Fruit fly (Drosophila melanogaster) whole organism, embryonic: Measurements from ENCODE around the gene hook.

Experiments used
- ATbp ChIP-seq: fragments of 200-800 bp; sonication (Bioruptor generic); optimal IDR thresholded peaks from 2 replicates; lab custom pipeline; 2017; ENCODE audit warnings: missing biosample characterization, mild to moderate bottlenecking, missing genetic modification characterization, missing genetic modification reagents
- Blimp-1 ChIP-seq: fragments of 200-800 bp; sonication (Bioruptor generic); optimal IDR thresholded peaks from 3 replicates; lab custom pipeline; 2018; ENCODE audit warnings: missing biosample characterization, missing genetic modification characterization, mild to moderate bottlenecking, moderate library complexity, missing genetic modification reagents
- CG1024 ChIP-seq: fragments of 200-800 bp; sonication (Bioruptor generic); IDR thresholded peaks from 2 replicates; pipeline ENCODE4 v1.3.6; 2022; ENCODE audit warnings: missing biosample characterization, missing genetic modification characterization
- CG12659 ChIP-seq: fragments of 200-800 bp; sonication (Bioruptor generic); optimal IDR thresholded peaks from 3 replicates; lab custom pipeline; 2017; ENCODE audit warnings: mild to moderate bottlenecking, missing biosample characterization, missing genetic modification reagents, missing genetic modification characterization
- CG13287 ChIP-seq: fragments of 200-800 bp; sonication (Bioruptor generic); IDR thresholded peaks from 2 replicates; pipeline ENCODE4 v1.3.6; 2022; ENCODE audit warnings: missing biosample characterization, missing genetic modification characterization; ENCODE audit not compliant: partially characterized antibody
- CG15011 ChIP-seq: fragments of 200-800 bp; sonication (Bioruptor generic); optimal IDR thresholded peaks from 3 replicates; lab custom pipeline; 2018; ENCODE audit warnings: missing biosample characterization, mild to moderate bottlenecking, missing genetic modification characterization
- CG15601 ChIP-seq: fragments of 200-800 bp; sonication (Bioruptor generic); optimal IDR thresholded peaks from 3 replicates; lab custom pipeline; 2019; ENCODE audit warnings: missing biosample characterization, mild to moderate bottlenecking, missing genetic modification characterization, moderate library complexity
- CG1603 ChIP-seq: fragments of 200-800 bp; sonication (Bioruptor generic); optimal IDR thresholded peaks from 2 replicates; lab custom pipeline; 2019; ENCODE audit warnings: missing biosample characterization, mild to moderate bottlenecking, missing genetic modification characterization, moderate library complexity
- CG16779 ChIP-seq: fragments of 200-800 bp; sonication (Bioruptor generic); IDR thresholded peaks from 2 replicates; pipeline ENCODE4 v1.3.6; 2022; ENCODE audit warnings: missing biosample characterization, missing genetic modification characterization
- CG17385 ChIP-seq: fragments of 200-800 bp; sonication (Bioruptor generic); optimal IDR thresholded peaks from 3 replicates; lab custom pipeline; 2018; ENCODE audit warnings: missing biosample characterization, mild to moderate bottlenecking, missing genetic modification characterization
- CG17802 ChIP-seq: fragments of 200-800 bp; sonication (Bioruptor generic); optimal IDR thresholded peaks from 2 replicates; lab custom pipeline; 2018; ENCODE audit warnings: missing biosample characterization, mild to moderate bottlenecking, missing genetic modification characterization, moderate library complexity
- CG33213 ChIP-seq: fragments of 200-800 bp; sonication (Bioruptor generic); optimal IDR thresholded peaks from 3 replicates; lab custom pipeline; 2016; ENCODE audit warnings: missing biosample characterization, missing genetic modification characterization
- CG3407 ChIP-seq: fragments of 200-800 bp; sonication (Bioruptor generic); optimal IDR thresholded peaks from 2 replicates; lab custom pipeline; 2018; ENCODE audit warnings: missing biosample characterization, mild to moderate bottlenecking, missing genetic modification characterization
- CG3995 ChIP-seq: fragments of 200-800 bp; sonication (Bioruptor generic); optimal IDR thresholded peaks from 3 replicates; lab custom pipeline; 2016; ENCODE audit warnings: missing biosample characterization, missing genetic modification characterization
- CG6813 ChIP-seq: fragments of 200-800 bp; sonication (Bioruptor generic); optimal IDR thresholded peaks from 2 replicates; lab custom pipeline; 2017; ENCODE audit warnings: missing biosample characterization, missing genetic modification characterization, mild to moderate bottlenecking, moderate library complexity, missing genetic modification reagents
- CG8089 ChIP-seq: fragments of 200-800 bp; sonication (Bioruptor generic); optimal IDR thresholded peaks from 3 replicates; lab custom pipeline; 2016; ENCODE audit warnings: missing biosample characterization, missing genetic modification characterization
- CG8924 ChIP-seq: fragments of 200-800 bp; optimal IDR thresholded peaks from 3 replicates; lab custom pipeline; 2019; ENCODE audit warnings: missing biosample characterization, mild to moderate bottlenecking, missing genetic modification characterization, moderate library complexity
- CG9932 ChIP-seq: fragments of 200-800 bp; sonication (Bioruptor generic); IDR thresholded peaks from 2 replicates; pipeline ENCODE4 v1.3.6; 2022; ENCODE audit warnings: missing biosample characterization, missing genetic modification characterization
- CoRest ChIP-seq: fragments of 200-800 bp; sonication (Bioruptor generic); optimal IDR thresholded peaks from 3 replicates; lab custom pipeline; 2018; ENCODE audit warnings: missing biosample characterization, mild to moderate bottlenecking, missing genetic modification characterization, moderate library complexity
- H2.0 ChIP-seq: fragments of 200-800 bp; sonication (Bioruptor generic); IDR thresholded peaks from 2 replicates; pipeline ENCODE4 v1.3.6; 2022; ENCODE audit warnings: missing biosample characterization, missing genetic modification characterization
- Hmx ChIP-seq: fragments of 200-800 bp; sonication (Bioruptor generic); optimal IDR thresholded peaks from 2 replicates; lab custom pipeline; 2016; ENCODE audit warnings: missing biosample characterization, missing genetic modification characterization
- Kr ChIP-seq: fragments of 200-800 bp; sonication (Bioruptor generic); optimal IDR thresholded peaks from 2 replicates; lab custom pipeline; 2017; ENCODE audit warnings: missing biosample characterization, mild to moderate bottlenecking, missing genetic modification characterization
- Nf-YB ChIP-seq: fragments of 200-800 bp; sonication (Bioruptor generic); optimal IDR thresholded peaks from 3 replicates; lab custom pipeline; 2019; ENCODE audit warnings: missing biosample characterization, mild to moderate bottlenecking, missing genetic modification characterization, moderate library complexity
- NfI ChIP-seq: fragments of 200-800 bp; sonication (Bioruptor generic); optimal IDR thresholded peaks from 3 replicates; lab custom pipeline; 2018; ENCODE audit warnings: missing biosample characterization, mild to moderate bottlenecking, missing genetic modification characterization, moderate library complexity
- Sox102F ChIP-seq: fragments of 200-800 bp; sonication (Bioruptor generic); optimal IDR thresholded peaks from 2 replicates; lab custom pipeline; 2018; ENCODE audit warnings: missing biosample characterization, mild to moderate bottlenecking, missing genetic modification characterization, moderate library complexity
- Sry-β ChIP-seq: fragments of 200-800 bp; sonication (Bioruptor generic); optimal IDR thresholded peaks from 2 replicates; lab custom pipeline; 2018; ENCODE audit warnings: missing biosample characterization, mild to moderate bottlenecking, missing genetic modification characterization, moderate library complexity
- Sry-δ ChIP-seq: fragments of 200-800 bp; sonication (Bioruptor generic); optimal IDR thresholded peaks from 2 replicates; lab custom pipeline; 2016; ENCODE audit warnings: missing biosample characterization, missing genetic modification characterization
- az2 ChIP-seq: fragments of 200-800 bp; sonication (Bioruptor generic); optimal IDR thresholded peaks from 3 replicates; lab custom pipeline; 2016; ENCODE audit warnings: missing biosample characterization, missing genetic modification characterization
- da ChIP-seq: fragments of 200-800 bp; sonication (Bioruptor generic); optimal IDR thresholded peaks from 2 replicates; lab custom pipeline; 2016; ENCODE audit warnings: missing biosample characterization, missing genetic modification characterization
- eyg ChIP-seq: fragments of 200-800 bp; sonication (Bioruptor generic); optimal IDR thresholded peaks from 3 replicates; lab custom pipeline; 2016; ENCODE audit warnings: missing biosample characterization, missing genetic modification characterization
- fd64A ChIP-seq: fragments of 200-800 bp; sonication (Bioruptor generic); optimal IDR thresholded peaks from 3 replicates; lab custom pipeline; 2018; ENCODE audit warnings: missing biosample characterization, mild to moderate bottlenecking, missing genetic modification characterization
- gro ChIP-seq: fragments of 200-800 bp; sonication (Bioruptor generic); optimal IDR thresholded peaks from 2 replicates; lab custom pipeline; 2016; ENCODE audit warnings: missing biosample characterization, missing genetic modification characterization
- her ChIP-seq: fragments of 200-800 bp; sonication (Bioruptor generic); optimal IDR thresholded peaks from 2 replicates; lab custom pipeline; 2016; ENCODE audit warnings: missing biosample characterization, missing genetic modification characterization
- jing ChIP-seq: fragments of 200-800 bp; sonication (Bioruptor generic); optimal IDR thresholded peaks from 2 replicates; lab custom pipeline; 2018; ENCODE audit warnings: missing biosample characterization, mild to moderate bottlenecking, missing genetic modification characterization
- kni ChIP-seq: fragments of 200-800 bp; sonication (Bioruptor generic); optimal IDR thresholded peaks from 3 replicates; lab custom pipeline; 2017; ENCODE audit warnings: mild to moderate bottlenecking, missing biosample characterization, missing genetic modification reagents, missing genetic modification characterization
- lab ChIP-seq: fragments of 200-800 bp; sonication (Bioruptor generic); optimal IDR thresholded peaks from 3 replicates; lab custom pipeline; 2017; ENCODE audit warnings: missing biosample characterization, missing genetic modification characterization, mild to moderate bottlenecking, moderate library complexity, missing genetic modification reagents
- lbe ChIP-seq: fragments of 200-800 bp; sonication (Bioruptor generic); optimal IDR thresholded peaks from 2 replicates; lab custom pipeline; 2016; ENCODE audit warnings: missing biosample characterization, mild to moderate bottlenecking, missing genetic modification characterization
- lilli ChIP-seq: fragments of 200-800 bp; sonication (Bioruptor generic); optimal IDR thresholded peaks from 3 replicates; lab custom pipeline; 2016; ENCODE audit warnings: missing biosample characterization, missing genetic modification characterization
- lmd ChIP-seq: fragments of 200-800 bp; sonication (Bioruptor generic); IDR thresholded peaks from 2 replicates; pipeline ENCODE4 v1.3.6; 2022; ENCODE audit warnings: missing biosample characterization, missing genetic modification characterization
- lov ChIP-seq, 2 experiments: fragments of 200-800 bp in 1 of 2; fragments of >200 bp in 1 of 2; sonication (Bioruptor generic) in 1 of 2; IDR thresholded peaks in 1 of 2; optimal IDR thresholded peaks in 1 of 2; 2 replicates in 1 of 2; 3 replicates in 1 of 2; pipeline versions ENCODE4 v1.3.6 to Lab custom; 2017 to 2022; ENCODE audit warnings: missing biosample characterization in 1 of 2, missing genetic modification characterization in 1 of 2
- oc ChIP-seq: fragments of 200-800 bp; sonication (Bioruptor generic); optimal IDR thresholded peaks from 2 replicates; lab custom pipeline; 2018; ENCODE audit warnings: missing biosample characterization, mild to moderate bottlenecking, missing genetic modification characterization, moderate library complexity
- otp ChIP-seq: fragments of 200-800 bp; sonication (Bioruptor generic); IDR thresholded peaks from 3 replicates; pipeline ENCODE4, ENCODE4 v1.3.6; 2022; ENCODE audit warnings: missing biosample characterization, missing genetic modification characterization
- row ChIP-seq: fragments of 200-800 bp; sonication (Bioruptor generic); IDR thresholded peaks from 3 replicates; pipeline ENCODE4 v1.3.6; 2022; ENCODE audit warnings: missing biosample characterization, missing genetic modification characterization
- salm ChIP-seq: fragments of 200-800 bp; sonication (Bioruptor generic); optimal IDR thresholded peaks from 2 replicates; lab custom pipeline; 2018; ENCODE audit warnings: missing biosample characterization, mild to moderate bottlenecking, missing genetic modification characterization
- sens ChIP-seq: fragments of 200-800 bp; sonication (Bioruptor generic); peaks from one replicate; lab custom pipeline; 2016; ENCODE audit warnings: missing biosample characterization, missing genetic modification characterization
- ssp ChIP-seq: fragments of 200-800 bp; sonication (Bioruptor generic); IDR thresholded peaks from 2 replicates; pipeline ENCODE4 v1.3.6; 2022; ENCODE audit warnings: missing biosample characterization, missing genetic modification characterization
- tap ChIP-seq: fragments of 200-800 bp; optimal IDR thresholded peaks from 3 replicates; lab custom pipeline; 2019; ENCODE audit warnings: missing biosample characterization, mild to moderate bottlenecking, missing genetic modification characterization, moderate library complexity
- vfl ChIP-seq: fragments of 200-800 bp; sonication (Bioruptor generic); optimal IDR thresholded peaks from 2 replicates; lab custom pipeline; 2016; ENCODE audit warnings: missing biosample characterization, missing genetic modification characterization
- wek ChIP-seq: fragments of 200-800 bp; sonication (Bioruptor generic); optimal IDR thresholded peaks from 3 replicates; lab custom pipeline; 2018; ENCODE audit warnings: missing biosample characterization, mild to moderate bottlenecking, missing genetic modification characterization, moderate library complexity
- yki ChIP-seq: fragments of >200 bp; optimal IDR thresholded peaks from 3 replicates; lab custom pipeline; 2018

Gene hook

dm6 chr2L:18981947-18982579, 51.2 kb downstream of the hook start (continued):
- TF ChIP-seq vfl (GFP tag; lab: Kevin White, UChicago) (no peak), yki (lab: Kevin White, UChicago) (no peak), lov (optimal IDR thresholded peaks at IDR 0.05; lab: Kevin White, UChicago) (no peak), lov (GFP tag; IDR thresholded peaks at IDR 0.05; lab: Robert Waterston, UW) (no peak), CG9932 (GFP tag; lab: Robert Waterston, UW) (no peak), CG13287 (GFP tag; lab: Robert Waterston, UW) (no peak), CG17802 (tag; lab: Kevin White, UChicago) (no peak), Nf-YB (GFP tag; lab: Kevin White, UChicago) (peak; percentile 5), da (GFP tag; lab: Kevin White, UChicago) (no peak), oc (no peak), H2.0 (GFP tag; lab: Robert Waterston, UW) (peak; percentile 38; the same call in 1 of the 2 replicates), CG15011 (no peak), eyg (GFP tag; lab: Kevin White, UChicago) (no peak), ATbp (peak; percentile 53), gro (GFP tag; lab: Kevin White, UChicago) (no peak), lilli (GFP tag; lab: Kevin White, UChicago) (no peak), CG3995 (no peak), NfI (GFP tag; lab: Kevin White, UChicago) (no peak), CG16779 (no peak), CG3407 (GFP tag; lab: Kevin White, UChicago) (no peak), CG33213 (GFP tag; lab: Kevin White, UChicago) (no peak), CoRest (peak; percentile 16), Sry-δ (GFP tag; lab: Kevin White, UChicago) (no peak), jing (GFP tag; lab: Kevin White, UChicago) (no peak), her (GFP tag; lab: Kevin White, UChicago) (no peak), CG12659 (GFP tag; lab: Kevin White, UChicago) (no peak), CG8924 (tag; lab: Kevin White, UChicago) (peak; percentile 46), lmd (GFP tag; lab: Robert Waterston, UW) (peak; percentile 48), wek (GFP tag; lab: Kevin White, UChicago) (no peak)

dm6 chr2L:18981484-18981883, 51.8 kb downstream of the hook start:
- peak; percentile 33 for TF ChIP-seq CG15601
- peak; percentile 5 for TF ChIP-seq tap
- TF ChIP-seq CG17385 (GFP tag; lab: Kevin White, UChicago) = peak; percentile 6
- TF ChIP-seq CG1603 (tag; lab: Kevin White, UChicago) = peak; percentile 8
- no peak for TF ChIP-seq Hmx
- peak; percentile 32 for TF ChIP-seq lab
- 0 out of 2 replicates have a peak, but pooled peaks have one; percentile 7 for TF ChIP-seq CG1024 (GFP tag; lab: Robert Waterston, UW)
- TF ChIP-seq lbe (GFP tag; lab: Kevin White, UChicago) = peak; percentile 25
- TF ChIP-seq row (GFP tag; lab: Robert Waterston, UW) = no peak
- no peak for TF ChIP-seq az2 (GFP tag; lab: Kevin White, UChicago)
- TF ChIP-seq CG6813 (GFP tag; lab: Kevin White, UChicago) = no peak
- TF ChIP-seq otp (GFP tag; lab: Robert Waterston, UW) = no peak
- no peak for TF ChIP-seq ssp (GFP tag; lab: Robert Waterston, UW)
- TF ChIP-seq ATbp = peak; percentile 40
- peak; percentile 42 for TF ChIP-seq Kr (GFP tag; lab: Kevin White, UChicago)
- no peak for TF ChIP-seq CG8089
- TF ChIP-seq kni (GFP tag; lab: Kevin White, UChicago) = peak; percentile 70
- peak; percentile 0 for TF ChIP-seq Sox102F (GFP tag; lab: Kevin White, UChicago)
- TF ChIP-seq sens (GFP tag; lab: Kevin White, UChicago) = peak; percentile 56
- peak; percentile 4 for TF ChIP-seq Blimp-1 (GFP tag; lab: Kevin White, UChicago)
- peak; percentile 4 for TF ChIP-seq salm
- TF ChIP-seq fd64A (GFP tag; lab: Kevin White, UChicago) = peak; percentile 50
- peak; percentile 16 for TF ChIP-seq Sry-β
